Fruit fly (Drosophila melanogaster): Measurements from ENCODE around the gene CG13460.

CG13460 gene

dm6 chr3L:15097878-15098520 lies 36.5 kb upstream of the CG13460 start, which contains the start of gene Ctps (continued):
- TF ChIP-seq fd96Cb (tag; optimal IDR thresholded peaks at IDR 0.05) (no peak), Nf-YA (GFP tag; IDR thresholded peaks at IDR 0.05) (no peak), CG4360 (GFP tag; IDR thresholded peaks at IDR 0.05) (no peak), CG31224 (GFP tag; IDR thresholded peaks at IDR 0.05) (no peak), Hsf (GFP tag; optimal IDR thresholded peaks at IDR 0.05) (peak; percentile 3), ssp (GFP tag; IDR thresholded peaks at IDR 0.05) (no peak), CG8388 (GFP tag; optimal IDR thresholded peaks at IDR 0.05) (no peak), vvl (GFP tag; IDR thresholded peaks at IDR 0.05) (0 out of 2 replicates have a peak, but pooled peaks have one; percentile 40), CG12236 (GFP tag; optimal IDR thresholded peaks at IDR 0.05) (no peak), hbn (GFP tag; IDR thresholded peaks at IDR 0.05; ENCODE audit: partially characterized antibody) (no peak), cato (GFP tag; optimal IDR thresholded peaks at IDR 0.05; ENCODE audit: borderline replicate concordance) (no peak), emc (GFP tag; optimal IDR thresholded peaks at IDR 0.05) (no peak), MESR4 (GFP tag; optimal IDR thresholded peaks at IDR 0.05) (peak; percentile 65), en (GFP tag; optimal IDR thresholded peaks at IDR 0.05) (no peak), wor (GFP tag; IDR thresholded peaks at IDR 0.05) (no peak), Mrtf (GFP tag; IDR thresholded peaks at IDR 0.05) (no peak), pros (GFP tag; optimal IDR thresholded peaks at IDR 0.05) (no peak), Dad (GFP tag; optimal IDR thresholded peaks at IDR 0.05) (no peak), sna (GFP tag; IDR thresholded peaks at IDR 0.05; ENCODE audit: partially characterized antibody) (no peak), D (optimal IDR thresholded peaks at IDR 0.05) (no peak), D (GFP tag; optimal IDR thresholded peaks at IDR 0.05) (no peak), CG10654 (GFP tag; optimal IDR thresholded peaks at IDR 0.05) (no peak), peb (GFP tag; IDR thresholded peaks at IDR 0.05) (0 out of 2 replicates have a peak, but pooled peaks have one; percentile 16), CG16813 (GFP tag; IDR thresholded peaks at IDR 0.05; ENCODE audit: partially characterized antibody) (no peak), sob (GFP tag; IDR thresholded peaks at IDR 0.05) (peak; percentile 40; the same call in 1 of the 2 replicates), HmgZ (tag; optimal IDR thresholded peaks at IDR 0.05) (peak; percentile 25), Dfd (GFP tag; optimal IDR thresholded peaks at IDR 0.05) (no peak), CG11723 (GFP tag; optimal IDR thresholded peaks at IDR 0.05) (no peak), slou (GFP tag; optimal IDR thresholded peaks at IDR 0.05) (no peak), yki (optimal IDR thresholded peaks at IDR 0.05) (no peak), CG6175 (GFP tag; IDR thresholded peaks at IDR 0.05) (no peak), slp2 (GFP tag; optimal IDR thresholded peaks at IDR 0.05) (no peak), ap (GFP tag; IDR thresholded peaks at IDR 0.05) (no peak), corto (GFP tag; optimal IDR thresholded peaks at IDR 0.05) (no peak), Lim3 (GFP tag; IDR thresholded peaks at IDR 0.05) (no peak), Deaf1 (tag; optimal IDR thresholded peaks at IDR 0.05) (no peak), CG12942 (GFP tag; optimal IDR thresholded peaks at IDR 0.05) (no peak), ERR (GFP tag; optimal IDR thresholded peaks at IDR 0.05) (no peak), CG11085 (GFP tag; IDR thresholded peaks at IDR 0.05) (no peak), CG7271 (tag; optimal IDR thresholded peaks at IDR 0.05) (no peak), kah (GFP tag; optimal IDR thresholded peaks at IDR 0.05) (no peak), CG15479 (GFP tag; optimal IDR thresholded peaks at IDR 0.05) (no peak), ttk (GFP tag; IDR thresholded peaks at IDR 0.05) (no peak), Dbx (GFP tag; IDR thresholded peaks at IDR 0.05) (no peak), jigr1 (GFP tag; IDR thresholded peaks at IDR 0.05) (no peak), CG7928 (GFP tag; optimal IDR thresholded peaks at IDR 0.05) (no peak), da (GFP tag; optimal IDR thresholded peaks at IDR 0.05) (no peak), CG17568 (GFP tag; optimal IDR thresholded peaks at IDR 0.05) (no peak), CG34224 (GFP tag; IDR thresholded peaks at IDR 0.05; ENCODE audit: partially characterized antibody) (no peak), CG13123 (GFP tag; optimal IDR thresholded peaks at IDR 0.05) (no peak), CG8089 (GFP tag; optimal IDR thresholded peaks at IDR 0.05) (no peak), gem (tag; optimal IDR thresholded peaks at IDR 0.05) (no peak)
